Fruit fly (Drosophila melanogaster): ENCODE data around the gene Rab19.

DNA sequence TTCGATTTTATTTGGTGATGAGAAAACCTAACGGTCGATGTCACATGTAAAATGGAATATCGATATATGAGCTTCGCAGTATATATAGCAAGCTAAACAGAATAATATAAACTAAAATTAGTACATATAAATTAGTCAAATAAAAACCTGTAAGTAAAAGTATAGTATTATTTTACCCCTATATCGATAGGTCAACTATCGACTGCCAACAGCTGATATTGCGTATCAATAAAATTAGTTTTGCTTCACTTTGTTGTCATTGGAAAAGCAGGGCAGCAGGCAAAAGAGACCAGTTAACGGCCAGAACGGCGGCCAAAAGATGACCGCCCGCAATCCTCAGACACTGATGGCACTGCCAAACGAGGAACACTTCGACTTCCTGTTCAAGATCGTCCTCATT lies at the start of gene Rab19:
- no peak for TF ChIP-seq psq (optimal IDR thresholded peaks at IDR 0.05)
- no peak for TF ChIP-seq h (optimal IDR thresholded peaks at IDR 0.05)
- no peak for TF ChIP-seq ttk (optimal IDR thresholded peaks at IDR 0.05)
- TF ChIP-seq insv (optimal IDR thresholded peaks at IDR 0.05) = no peak
- TF ChIP-seq Myc (optimal IDR thresholded peaks at IDR 0.05) = no peak
